Worm (Caenorhabditis elegans) whole organism, L4/young adult: ENCODE measurements around the gene rnf-5.

Experiments used
- W03F9.2 ChIP-seq: fragments of 150-350 bp; optimal IDR thresholded peaks from 2 replicates; lab custom pipeline; 2014; ENCODE audit warnings: missing biosample characterization, missing genetic modification characterization
- dao-5 ChIP-seq: sonication (generic microtip); optimal IDR thresholded peaks from 2 replicates; lab custom pipeline; 2016; ENCODE audit warnings: missing genotype, missing genetic modification characterization, moderate library complexity, missing compliant biosample characterization

DNA sequence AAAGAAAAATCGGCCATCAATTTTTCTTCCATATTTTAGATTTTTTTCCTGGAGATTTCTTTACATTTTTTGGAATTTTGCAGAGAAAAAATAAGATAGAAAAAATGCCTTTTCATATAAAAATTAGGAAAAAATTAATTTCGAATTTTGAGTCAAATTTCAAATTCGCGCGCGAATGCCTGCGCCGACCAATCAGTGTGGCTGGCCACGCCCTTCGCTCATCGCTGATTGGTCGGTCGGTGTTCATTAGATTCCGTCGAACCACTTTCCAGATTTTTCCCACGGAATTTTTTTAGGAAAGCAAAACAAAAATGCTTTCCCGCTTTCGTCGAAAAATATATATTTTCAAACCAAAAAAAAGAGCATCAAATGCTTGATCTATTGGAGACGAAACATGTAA is 46.3 kb downstream of the rnf-5 start:
- TF ChIP-seq dao-5 (tag; lab: Kevin White, UChicago) (no peak), W03F9.2 (tag; lab: Kevin White, UChicago) (no peak)
